Worm (Caenorhabditis elegans): ENCODE results near the gene F35E12.10.

The F35E12.10 gene

DNA sequence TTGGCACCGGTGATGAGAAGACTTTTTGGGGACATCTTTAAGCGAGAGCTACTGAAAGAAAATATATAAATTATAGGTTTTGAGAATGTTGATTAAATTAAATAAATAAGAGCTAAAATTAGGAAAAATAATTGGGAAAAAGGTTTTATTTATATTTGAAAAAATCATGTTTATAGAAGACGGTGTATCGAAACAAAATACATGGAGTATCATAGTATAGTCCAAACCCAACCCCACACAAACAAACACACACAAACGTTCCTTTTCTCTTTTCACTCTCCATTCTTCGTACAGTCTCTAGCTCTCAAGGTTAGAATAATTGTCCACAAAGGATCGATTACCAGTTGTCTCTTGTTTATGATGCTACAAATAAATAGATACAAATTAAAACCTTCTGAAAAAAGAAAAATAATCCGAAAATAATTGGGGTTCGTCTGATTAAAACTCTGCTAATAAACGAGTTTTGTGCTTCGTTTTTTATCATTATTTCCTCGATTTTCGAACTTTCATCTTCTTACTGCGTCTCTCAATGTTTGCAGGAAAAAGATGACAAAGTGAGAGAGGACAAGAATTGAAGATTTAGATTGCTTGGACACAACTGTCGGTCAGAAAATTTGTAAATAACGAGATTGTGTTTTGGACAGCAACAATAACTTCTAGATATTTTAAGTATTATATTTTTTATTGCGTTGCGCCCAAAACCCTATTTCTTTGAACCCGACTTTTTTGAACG, 8.0 kb upstream of the F35E12.10 start, which contains the start of gene F20G2.2:
Gene F20G2.2 (minus strand): TSS at position 51 of the 733 bp plus-strand sequence.
- TF ChIP-seq hlh-30 (tag; optimal IDR thresholded peaks at IDR 0.05; ENCODE audit: insufficient read depth) (no peak), spr-3 (GFP tag; optimal IDR thresholded peaks at IDR 0.05) (no peak), hlh-11 (tag; optimal IDR thresholded peaks at IDR 0.05) (peak; percentile 34), lir-3 (tag; optimal IDR thresholded peaks at IDR 0.05) (no peak), nhr-6 (tag; optimal IDR thresholded peaks at IDR 0.05) (no peak), ceh-20 (GFP tag; IDR thresholded peaks at IDR 0.05) (no peak), nhr-11 (tag; optimal IDR thresholded peaks at IDR 0.05) (no peak), F37D6.2 (tag; optimal IDR thresholded peaks at IDR 0.05) (no peak), dpl-1 (GFP tag; optimal IDR thresholded peaks at IDR 0.05) (no peak), Y5F2A.4 (GFP tag; optimal IDR thresholded peaks at IDR 0.05) (no peak), rbr-2 (tag; optimal IDR thresholded peaks at IDR 0.05) (no peak), mep-1 (tag; optimal IDR thresholded peaks at IDR 0.05) (peak; percentile 1), nhr-28 (tag; optimal IDR thresholded peaks at IDR 0.05) (peak; percentile 44), dve-1 (tag; optimal IDR thresholded peaks at IDR 0.05; ENCODE audit: insufficient read depth) (peak; percentile 35), dmd-6 (GFP tag; IDR thresholded peaks at IDR 0.05) (peak; percentile 45; the same call in 1 of the 2 replicates), pha-4 (GFP tag; IDR thresholded peaks at IDR 0.05) (no peak), pha-4 (tag; optimal IDR thresholded peaks at IDR 0.05) (no peak), daf-16 (GFP tag; optimal IDR thresholded peaks at IDR 0.05) (peak in 1 of 2 experiments; percentile 2), daf-16 (tag; optimal IDR thresholded peaks at IDR 0.05) (peak; percentile 21)

DNA sequence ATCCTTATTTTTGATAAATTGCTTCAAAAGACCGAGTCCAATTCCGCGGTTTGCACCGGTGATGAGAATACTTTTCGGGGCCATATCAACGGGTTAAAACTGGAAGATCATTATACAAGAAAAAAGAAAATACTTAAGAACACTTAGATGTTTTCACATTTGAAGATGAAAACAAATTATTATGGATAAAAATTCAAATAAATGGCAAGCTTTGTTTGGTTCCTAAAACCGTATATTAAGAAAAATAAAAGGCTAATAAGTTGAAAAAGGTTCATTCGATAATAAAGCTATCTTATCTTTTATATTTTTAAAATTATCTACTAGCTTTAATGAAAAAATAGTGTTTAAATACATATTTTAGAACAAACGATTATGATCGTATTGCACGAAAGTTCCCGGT, 4.9 kb upstream of the F35E12.10 start, which contains the start of gene F20G2.1:
Gene F20G2.1 (minus strand): TSS at position 101 of the 400 bp plus-strand sequence.
- TF ChIP-seq nhr-25 (tag; optimal IDR thresholded peaks at IDR 0.05; ENCODE audit: borderline replicate concordance, insufficient read depth) = no peak

DNA sequence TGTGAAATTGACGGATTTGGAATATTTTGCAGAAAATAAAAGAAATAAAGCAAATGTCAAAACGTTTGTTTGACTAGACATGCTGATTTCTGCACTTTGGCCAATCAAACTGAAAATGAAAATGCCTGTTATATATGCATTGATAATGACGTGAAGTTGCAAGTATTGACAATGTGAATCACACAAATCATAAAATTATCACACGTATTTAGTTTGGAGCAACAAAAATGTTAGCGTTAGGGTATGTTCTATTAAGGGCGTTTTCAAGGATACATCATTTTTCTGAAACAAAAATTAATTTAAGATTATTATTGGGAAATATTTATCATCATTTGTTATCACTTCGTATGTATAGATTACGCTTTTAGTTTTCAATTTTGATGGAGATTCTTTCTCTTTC, 3.3 kb upstream of the F35E12.10 start, which contains the start of gene cld-9:
Gene cld-9 (minus strand): TSS at position 81 of the 400 bp plus-strand sequence.
- TF ChIP-seq php-3 (GFP tag; IDR thresholded peaks at IDR 0.05) (0 out of 2 replicates have a peak, but pooled peaks have one; percentile 30), dmd-8 (GFP tag; IDR thresholded peaks at IDR 0.05) (no peak), egl-43 (GFP tag; IDR thresholded peaks at IDR 0.05) (no peak), T20F7.1 (GFP tag; optimal IDR thresholded peaks at IDR 0.05) (no peak), daf-16 (GFP tag; optimal IDR thresholded peaks at IDR 0.05) (no peak), daf-16 (tag; optimal IDR thresholded peaks at IDR 0.05) (peak; percentile 63), R02D3.7 (tag; optimal IDR thresholded peaks at IDR 0.05) (no peak), daf-12 (tag; optimal IDR thresholded peaks at IDR 0.05) (no peak), vab-7 (GFP tag; IDR thresholded peaks at IDR 0.05) (no peak), F44E2.7 (GFP tag; IDR thresholded peaks at IDR 0.05) (no peak), dmd-6 (GFP tag; IDR thresholded peaks at IDR 0.05) (peak; percentile 65), nhr-77 (tag; optimal IDR thresholded peaks at IDR 0.05) (peak; percentile 28), unc-39 (tag; optimal IDR thresholded peaks at IDR 0.05) (no peak), dpl-1 (GFP tag; optimal IDR thresholded peaks at IDR 0.05) (no peak), hlh-11 (tag; optimal IDR thresholded peaks at IDR 0.05) (peak; percentile 7), nhr-28 (tag; optimal IDR thresholded peaks at IDR 0.05) (peak; percentile 0), zip-2 (tag; optimal IDR thresholded peaks at IDR 0.05) (no peak), lin-39 (tag; optimal IDR thresholded peaks at IDR 0.05) (no peak), madf-5 (GFP tag; IDR thresholded peaks at IDR 0.05) (no peak), lim-7 (GFP tag; IDR thresholded peaks at IDR 0.05) (no peak), aha-1 (tag) (no peak), nhr-6 (tag; optimal IDR thresholded peaks at IDR 0.05) (no peak), nhr-11 (tag; optimal IDR thresholded peaks at IDR 0.05) (no peak), zag-1 (tag; optimal IDR thresholded peaks at IDR 0.05) (no peak), lin-29 (GFP tag; IDR thresholded peaks at IDR 0.05) (no peak), nhr-42 (GFP tag; IDR thresholded peaks at IDR 0.05) (no peak), F10B5.3 (tag; optimal IDR thresholded peaks at IDR 0.05) (no peak), pqm-1 (tag; optimal IDR thresholded peaks at IDR 0.05) (peak; percentile 51), Y48G9A.11 (GFP tag; IDR thresholded peaks at IDR 0.05) (no peak)

Measured in whole organism, L4 larva.